Worm (Caenorhabditis elegans) whole organism, late embryonic: ENCODE data around the gene T24H10.1.

Experiments
- ahr-1 ChIP-seq: sonication (generic microtip); optimal IDR thresholded peaks from 2 replicates; lab custom pipeline; 2016; ENCODE audit warnings: missing genetic modification characterization, missing compliant biosample characterization
- ama-1 ChIP-seq: fragments of 150-350 bp; optimal IDR thresholded peaks from 2 replicates; lab custom pipeline; 2014
- ceh-22 ChIP-seq: sonication (generic microtip); optimal IDR thresholded peaks from 2 replicates; lab custom pipeline; 2017; ENCODE audit warnings: missing biosample characterization, missing genetic modification characterization
- ets-4 ChIP-seq: sonication (generic microtip); optimal IDR thresholded peaks from 2 replicates; lab custom pipeline; 2016; ENCODE audit warnings: missing genetic modification characterization, missing compliant biosample characterization
- hlh-15 ChIP-seq: sonication (generic microtip); optimal IDR thresholded peaks from 2 replicates; lab custom pipeline; 2016; ENCODE audit warnings: missing genetic modification characterization, missing compliant biosample characterization
- madf-2 ChIP-seq: sonication (generic microtip); optimal IDR thresholded peaks from 2 replicates; lab custom pipeline; 2017; ENCODE audit warnings: missing genetic modification characterization, missing compliant biosample characterization
- npax-4 ChIP-seq: sonication (generic microtip); optimal IDR thresholded peaks from 2 replicates; lab custom pipeline; 2016; ENCODE audit warnings: missing genetic modification characterization, missing compliant biosample characterization
- pqm-1 ChIP-seq: sonication (generic microtip); optimal IDR thresholded peaks from 2 replicates; lab custom pipeline; 2016; ENCODE audit warnings: missing genetic modification characterization, missing compliant biosample characterization
- ref-2 ChIP-seq: sonication (generic microtip); optimal IDR thresholded peaks from 2 replicates; lab custom pipeline; 2016; ENCODE audit warnings: missing genetic modification characterization, missing compliant biosample characterization
- tbx-2 ChIP-seq: sonication (generic microtip); optimal IDR thresholded peaks from 2 replicates; lab custom pipeline; 2016; ENCODE audit warnings: missing genetic modification characterization, missing compliant biosample characterization
- unc-55 ChIP-seq: sonication (generic microtip); optimal IDR thresholded peaks from 2 replicates; lab custom pipeline; 2017; ENCODE audit warnings: missing biosample characterization, missing genetic modification reagents, missing genetic modification characterization

- TF ChIP-seq pqm-1 (tag; lab: Kevin White, UChicago) (no peak), madf-2 (tag; lab: Kevin White, UChicago) (no peak), unc-55 (GFP tag; lab: Kevin White, UChicago) (no peak), ref-2 (tag; lab: Kevin White, UChicago) (no peak), tbx-2 (tag; lab: Kevin White, UChicago) (no peak), ahr-1 (tag; lab: Kevin White, UChicago) (no peak), ama-1 (lab: Kevin White, UChicago) (no peak), ets-4 (tag; lab: Kevin White, UChicago) (no peak), hlh-15 (tag; lab: Kevin White, UChicago) (no peak), npax-4 (no peak), ceh-22 (tag; lab: Kevin White, UChicago) (no peak)
Measured at ce11 chrII:9069836-9070235, 29.3 kb upstream of the T24H10.1 start.
